Worm (Caenorhabditis elegans): ENCODE measurements around the gene C34C12.6.

DNA sequence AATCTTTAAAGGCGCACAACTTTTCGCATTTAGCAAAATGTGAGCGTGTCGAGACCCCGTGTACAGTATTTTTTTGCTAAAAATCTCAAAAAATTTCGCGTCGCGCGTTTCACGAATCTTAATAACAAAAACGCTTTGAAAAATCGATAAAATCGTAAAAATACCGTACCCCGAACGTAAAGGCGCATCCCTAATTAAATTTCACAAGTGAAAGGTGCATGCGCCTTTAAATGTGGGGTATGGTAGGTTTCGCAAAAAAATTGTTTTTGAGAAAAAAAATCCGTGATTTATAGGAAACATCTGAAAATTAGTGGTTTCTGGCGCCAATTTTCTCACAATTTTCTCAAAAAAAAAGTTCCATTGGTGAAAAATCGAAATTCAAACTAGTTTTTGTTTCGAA is 51.8 kb downstream of the C34C12.6 start:
- TF ChIP-seq ZK546.5 (tag; optimal IDR thresholded peaks at IDR 0.05) (no peak), nhr-76 (tag; optimal IDR thresholded peaks at IDR 0.05) (no peak), ces-1 (GFP tag; optimal IDR thresholded peaks at IDR 0.05) (no peak), nhr-48 (tag; optimal IDR thresholded peaks at IDR 0.05) (no peak), ama-1 (optimal IDR thresholded peaks at IDR 0.05) (no peak), ZK337.2 (GFP tag; IDR thresholded peaks at IDR 0.05) (no peak), spr-1 (tag; optimal IDR thresholded peaks at IDR 0.05) (no peak), madf-5 (GFP tag; IDR thresholded peaks at IDR 0.05) (no peak), jun-1 (tag; optimal IDR thresholded peaks at IDR 0.05) (no peak), ztf-11 (tag; optimal IDR thresholded peaks at IDR 0.05) (no peak)
